Worm (Caenorhabditis elegans) whole organism, midembryonic: ENCODE data around the gene srbc-11.

Experiments used
- flt-1 ChIP-seq: fragments of 200-800 bp; sonication (Bioruptor generic); IDR thresholded peaks from 2 replicates; pipeline ENCODE4 v1.3.6; 2022; ENCODE audit warnings: missing genetic modification characterization, missing compliant biosample characterization
- med-1 ChIP-seq: sonication (generic microtip); optimal IDR thresholded peaks from 2 replicates; lab custom pipeline; 2017; ENCODE audit warnings: missing genetic modification characterization, mild to moderate bottlenecking, missing compliant biosample characterization, antibody characterized with exemption, missing genetic modification reagents; ENCODE audit not compliant: insufficient read depth

ce11 chrV:7523392-7523791, 28.3 kb upstream of the srbc-11 start, which contains the start of gene C54F6.6:
- TF ChIP-seq flt-1 (GFP tag; lab: Robert Waterston, UW) (no peak), med-1 (GFP tag; lab: Kevin White, UChicago) (no peak)
